Worm (Caenorhabditis elegans): Measurements from ENCODE around the gene chil-15.

chil-15 gene

DNA sequence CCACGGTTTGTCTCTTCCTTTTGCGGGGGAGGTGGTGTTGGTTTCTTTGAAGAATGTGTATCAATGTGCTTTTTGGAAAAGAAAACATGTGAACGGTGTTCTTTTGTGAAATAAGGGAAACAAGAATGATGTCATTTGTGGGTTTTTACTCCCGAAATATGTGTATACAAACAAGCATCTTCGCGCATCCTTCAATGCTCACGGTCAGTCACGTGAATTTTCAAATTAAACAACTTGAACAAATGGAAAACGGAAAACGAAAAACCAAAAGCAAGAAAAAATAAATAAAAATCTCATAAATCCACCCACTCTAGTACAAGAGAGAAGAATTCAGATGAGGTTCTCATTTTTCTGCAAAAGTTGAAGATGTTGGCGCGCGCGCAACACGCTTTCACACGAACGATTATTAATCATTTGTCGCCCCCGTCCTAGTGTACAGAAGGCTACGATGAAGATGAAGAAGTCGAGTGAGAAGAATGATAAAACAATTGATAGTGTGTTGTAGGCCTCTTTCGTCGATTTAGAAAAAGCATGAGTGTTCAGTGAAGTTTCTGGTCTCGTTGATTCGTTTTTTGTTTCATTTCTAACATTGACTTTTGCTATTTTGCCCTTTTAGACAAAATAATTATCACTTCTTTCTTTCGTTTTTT lies 41.8 kb upstream of the chil-15 start:
- no peak for TF ChIP-seq nhr-11 (tag; optimal IDR thresholded peaks at IDR 0.05)
- TF ChIP-seq pha-4 (tag; optimal IDR thresholded peaks at IDR 0.05), result peak; percentile 91

DNA sequence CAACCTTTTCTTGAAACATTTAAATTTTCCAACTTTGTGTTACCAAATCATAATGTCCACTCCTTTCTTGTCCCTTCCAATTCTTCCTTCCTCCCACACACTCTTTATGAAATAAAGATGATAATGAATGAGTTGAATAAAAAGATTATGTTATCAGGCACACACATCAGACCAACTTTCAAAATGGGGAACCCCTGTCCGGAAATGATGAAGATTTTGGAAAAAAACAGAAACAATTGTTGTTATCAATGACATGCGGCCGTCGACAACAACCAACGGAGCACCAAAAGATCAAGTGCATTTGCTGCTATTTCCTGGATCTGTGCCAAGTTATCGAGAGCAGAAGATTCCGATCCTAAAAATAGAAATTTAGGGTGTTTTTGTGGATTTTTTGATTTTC lies 39.9 kb upstream of the chil-15 start:
- TF ChIP-seq elt-2 (tag; optimal IDR thresholded peaks at IDR 0.05) (peak; percentile 72), sea-2 (GFP tag; optimal IDR thresholded peaks at IDR 0.05) (no peak), ceh-82 (tag; optimal IDR thresholded peaks at IDR 0.05) (no peak), fkh-10 (GFP tag; optimal IDR thresholded peaks at IDR 0.05) (no peak), pqm-1 (tag; optimal IDR thresholded peaks at IDR 0.05) (peak; percentile 71), nfya-1 (tag; optimal IDR thresholded peaks at IDR 0.05; ENCODE audit: insufficient read depth) (no peak), unc-39 (tag; optimal IDR thresholded peaks at IDR 0.05) (no peak), nhr-11 (tag; optimal IDR thresholded peaks at IDR 0.05) (no peak), tbx-2 (tag; optimal IDR thresholded peaks at IDR 0.05) (no peak), ztf-4 (tag; optimal IDR thresholded peaks at IDR 0.05) (no peak), jun-1 (tag; optimal IDR thresholded peaks at IDR 0.05) (peak; percentile 22), nhr-77 (tag; optimal IDR thresholded peaks at IDR 0.05) (no peak)

DNA sequence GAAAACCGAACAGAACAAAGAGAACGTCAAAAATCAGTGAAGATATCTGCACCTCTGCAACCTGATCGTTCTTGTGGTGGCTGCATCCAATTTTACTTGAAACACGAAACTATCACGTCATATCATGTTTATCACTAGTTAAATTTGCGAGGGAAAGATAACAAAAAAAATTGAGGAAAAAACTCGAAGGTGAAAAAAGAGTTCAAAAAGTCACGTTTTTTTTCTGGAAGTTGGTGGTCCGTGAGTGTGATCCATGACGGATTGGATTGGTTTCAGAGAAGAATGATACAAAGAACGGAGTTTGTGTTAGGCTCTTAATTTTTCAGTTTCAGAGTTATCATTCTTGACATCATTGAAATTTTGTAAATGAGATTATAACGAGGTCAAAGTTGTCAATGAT lies 39.1 kb upstream of the chil-15 start:
- no peak for TF ChIP-seq nfya-1 (tag; optimal IDR thresholded peaks at IDR 0.05; ENCODE audit: insufficient read depth)
- TF ChIP-seq elt-2 (tag; optimal IDR thresholded peaks at IDR 0.05), result peak; percentile 71
- TF ChIP-seq daf-12 (tag; optimal IDR thresholded peaks at IDR 0.05), result no peak
- TF ChIP-seq lsy-12 (tag; optimal IDR thresholded peaks at IDR 0.05), result no peak
- TF ChIP-seq pqm-1 (tag; optimal IDR thresholded peaks at IDR 0.05), result peak; percentile 33

DNA sequence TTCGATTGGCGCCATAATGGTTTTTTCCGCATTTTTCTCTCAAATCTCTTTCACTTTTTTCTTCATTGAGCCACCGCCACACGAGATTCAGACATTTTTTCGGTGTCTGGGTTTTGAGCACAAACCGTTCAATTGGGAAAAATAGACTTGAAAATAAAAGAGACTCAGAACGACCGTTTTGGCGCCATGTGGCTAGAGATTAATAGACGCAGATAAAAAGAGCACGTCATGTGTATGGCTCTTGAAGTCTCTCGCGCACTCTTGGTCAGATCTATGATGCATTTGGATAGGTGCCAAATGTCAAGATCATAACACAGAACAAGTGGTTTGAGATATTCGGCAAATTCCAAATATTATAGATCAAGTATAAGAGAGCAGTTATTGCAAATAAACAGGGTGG lies 38.0 kb upstream of the chil-15 start:
- TF ChIP-seq skn-1 (tag; optimal IDR thresholded peaks at IDR 0.05) (no peak), pha-4 (tag; optimal IDR thresholded peaks at IDR 0.05) (peak; percentile 73)

DNA sequence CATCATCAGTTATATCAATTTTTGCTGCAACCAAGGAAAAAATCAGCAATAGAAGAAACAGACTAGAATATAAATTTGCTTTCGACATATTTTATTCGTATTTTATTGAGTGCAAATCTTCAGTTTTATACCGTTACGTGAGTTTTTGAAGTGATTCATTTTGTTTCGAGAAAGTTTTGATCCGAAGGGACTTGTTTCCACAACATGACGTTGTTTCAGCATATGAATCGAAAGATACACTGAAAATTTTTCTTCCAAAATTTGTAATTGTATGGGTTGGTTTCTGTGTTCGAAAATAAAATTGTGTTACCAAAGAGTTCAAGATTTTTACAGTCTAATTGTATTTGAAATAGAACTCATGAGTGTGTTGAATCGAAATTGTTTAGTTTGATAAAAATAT lies 36.6 kb upstream of the chil-15 start, which contains the start of gene T19H5.7:
Gene T19H5.7, minus strand, starts transcription at position 101 of the 400 bp plus-strand sequence.
- TF ChIP-seq ztf-11 (tag; optimal IDR thresholded peaks at IDR 0.05), result no peak
- no peak for TF ChIP-seq elt-3 (tag; optimal IDR thresholded peaks at IDR 0.05)
- no peak for TF ChIP-seq aly-2 (tag; optimal IDR thresholded peaks at IDR 0.05)
- TF ChIP-seq nhr-11 (tag; optimal IDR thresholded peaks at IDR 0.05), result no peak
- TF ChIP-seq pqm-1 (tag; optimal IDR thresholded peaks at IDR 0.05), result no peak
- no peak for TF ChIP-seq ZK546.5 (tag; optimal IDR thresholded peaks at IDR 0.05)
- TF ChIP-seq lin-15B (tag; optimal IDR thresholded peaks at IDR 0.05), result no peak
- no peak for TF ChIP-seq pha-4 (tag; optimal IDR thresholded peaks at IDR 0.05)
- no peak for TF ChIP-seq jun-1 (tag; optimal IDR thresholded peaks at IDR 0.05)

DNA sequence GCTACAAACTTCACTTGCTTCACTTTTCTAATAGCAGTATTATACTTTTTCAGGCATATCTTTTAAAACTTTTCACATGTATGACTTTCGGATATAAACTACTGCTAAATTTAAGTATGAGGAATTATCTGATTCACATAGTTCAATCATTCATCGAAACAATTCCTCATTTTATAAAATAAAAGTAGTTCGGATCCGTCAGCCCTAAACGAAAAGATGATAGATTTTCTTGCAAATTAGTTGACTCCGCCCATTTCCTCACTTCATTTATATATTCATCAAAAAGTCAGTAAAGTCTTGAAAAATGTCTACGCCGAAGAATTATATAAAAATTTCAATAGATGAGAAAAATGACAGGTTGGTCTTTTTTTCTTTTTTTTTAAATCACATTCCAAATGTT lies 34.1 kb upstream of the chil-15 start, which contains the start of gene chil-27:
Gene chil-27, plus strand, starts transcription at position 301 of the 400 bp plus-strand sequence.
- TF ChIP-seq sea-2 (GFP tag; optimal IDR thresholded peaks at IDR 0.05), result no peak
- no peak for TF ChIP-seq nhr-28 (tag; optimal IDR thresholded peaks at IDR 0.05)
- no peak for TF ChIP-seq R02D3.7 (tag; optimal IDR thresholded peaks at IDR 0.05)
- no peak for TF ChIP-seq nhr-12 (tag; optimal IDR thresholded peaks at IDR 0.05)
- TF ChIP-seq mml-1 (tag; optimal IDR thresholded peaks at IDR 0.05), result no peak
- TF ChIP-seq fos-1 (tag; optimal IDR thresholded peaks at IDR 0.05), result no peak
- no peak for TF ChIP-seq ceh-28 (tag; optimal IDR thresholded peaks at IDR 0.05)
- TF ChIP-seq unc-39 (tag; optimal IDR thresholded peaks at IDR 0.05), result no peak
- TF ChIP-seq ama-1 (optimal IDR thresholded peaks at IDR 0.05), result no peak
- TF ChIP-seq egl-5 (tag; optimal IDR thresholded peaks at IDR 0.05), result no peak
- TF ChIP-seq lsy-12 (tag; optimal IDR thresholded peaks at IDR 0.05), result no peak
- no peak for TF ChIP-seq hmg-11 (tag; optimal IDR thresholded peaks at IDR 0.05)
- TF ChIP-seq eor-1 (tag; optimal IDR thresholded peaks at IDR 0.05), result no peak
- TF ChIP-seq elt-2 (tag; optimal IDR thresholded peaks at IDR 0.05), result no peak
- no peak for TF ChIP-seq snpc-4 (tag; optimal IDR thresholded peaks at IDR 0.05)
- no peak for TF ChIP-seq ceh-9 (tag; optimal IDR thresholded peaks at IDR 0.05)

All from whole organism, L3 larva.